Fruit fly (Drosophila melanogaster) whole organism, embryonic: ENCODE results near the gene Pi4KIIalpha.

Experiments
- BEAF-32 ChIP-seq: fragments of 200-800 bp; sonication (Bioruptor generic); optimal IDR thresholded peaks from 3 replicates; lab custom pipeline; 2017; ENCODE audit warnings: missing biosample characterization, missing genetic modification characterization, mild to moderate bottlenecking, moderate library complexity, missing genetic modification reagents
- CG10366 ChIP-seq: fragments of 200-800 bp; sonication (Bioruptor generic); IDR thresholded peaks from 2 replicates; pipeline ENCODE4 v1.3.6; 2022; ENCODE audit warnings: missing biosample characterization, missing genetic modification characterization
- CG10654 ChIP-seq: fragments of 200-800 bp; sonication (Bioruptor generic); optimal IDR thresholded peaks from 2 replicates; lab custom pipeline; 2016; ENCODE audit warnings: missing biosample characterization, missing genetic modification characterization
- CG13424 ChIP-seq: fragments of 200-800 bp; sonication (Bioruptor generic); optimal IDR thresholded peaks from 2 replicates; lab custom pipeline; 2019; ENCODE audit warnings: missing biosample characterization, mild to moderate bottlenecking, missing genetic modification characterization, moderate library complexity
- CG13624 ChIP-seq: fragments of 200-800 bp; sonication (Bioruptor generic); optimal IDR thresholded peaks from 2 replicates; lab custom pipeline; 2016; ENCODE audit warnings: missing biosample characterization, missing genetic modification characterization
- CG14014 ChIP-seq: fragments of 200-800 bp; sonication (Bioruptor generic); IDR thresholded peaks from 2 replicates; pipeline ENCODE4 v1.3.6; 2022; ENCODE audit warnings: missing biosample characterization, missing genetic modification characterization
- CG14710 ChIP-seq: fragments of 200-800 bp; sonication (Bioruptor generic); optimal IDR thresholded peaks from 3 replicates; lab custom pipeline; 2019; ENCODE audit warnings: missing biosample characterization, mild to moderate bottlenecking, missing genetic modification characterization, moderate library complexity
- CG1603 ChIP-seq: fragments of 200-800 bp; sonication (Bioruptor generic); optimal IDR thresholded peaks from 2 replicates; lab custom pipeline; 2019; ENCODE audit warnings: missing biosample characterization, mild to moderate bottlenecking, missing genetic modification characterization, moderate library complexity
- CG17186 ChIP-seq: fragments of 200-800 bp; sonication (Bioruptor generic); optimal IDR thresholded peaks from 3 replicates; lab custom pipeline; 2017; ENCODE audit warnings: missing biosample characterization, missing genetic modification reagents, missing genetic modification characterization
- CG2116 ChIP-seq: fragments of 200-800 bp; sonication (Bioruptor generic); optimal IDR thresholded peaks from 3 replicates; lab custom pipeline; 2018; ENCODE audit warnings: missing biosample characterization, mild to moderate bottlenecking, missing genetic modification characterization
- CG2889 ChIP-seq: fragments of 200-800 bp; sonication (Bioruptor generic); IDR thresholded peaks from 3 replicates; pipeline ENCODE4 v1.3.6; 2022; ENCODE audit warnings: missing biosample characterization, missing genetic modification characterization
- CG33213 ChIP-seq: fragments of 200-800 bp; sonication (Bioruptor generic); optimal IDR thresholded peaks from 3 replicates; lab custom pipeline; 2016; ENCODE audit warnings: missing biosample characterization, missing genetic modification characterization
- CG34224 ChIP-seq: fragments of 200-800 bp; sonication (Bioruptor generic); IDR thresholded peaks from 3 replicates; pipeline ENCODE4 v1.3.6; 2022; ENCODE audit warnings: missing biosample characterization, missing genetic modification characterization; ENCODE audit not compliant: partially characterized antibody
- CG4617 ChIP-seq: fragments of 200-800 bp; sonication (Bioruptor generic); optimal IDR thresholded peaks from 3 replicates; lab custom pipeline; 2016; ENCODE audit warnings: missing biosample characterization, missing genetic modification characterization, borderline replicate concordance
- CG5953 ChIP-seq: fragments of 200-800 bp; sonication (Bioruptor generic); IDR thresholded peaks from 2 replicates; pipeline ENCODE4 v1.3.6; 2022; ENCODE audit warnings: missing biosample characterization, missing genetic modification characterization
- CG6813 ChIP-seq: fragments of 200-800 bp; sonication (Bioruptor generic); optimal IDR thresholded peaks from 2 replicates; lab custom pipeline; 2017; ENCODE audit warnings: missing biosample characterization, missing genetic modification characterization, mild to moderate bottlenecking, moderate library complexity, missing genetic modification reagents
- CG8388 ChIP-seq: fragments of 200-800 bp; sonication (Bioruptor generic); optimal IDR thresholded peaks from 2 replicates; lab custom pipeline; 2019; ENCODE audit warnings: missing biosample characterization, mild to moderate bottlenecking, missing genetic modification characterization, moderate library complexity
- CTCF ChIP-seq: fragments of 200-800 bp; sonication (Bioruptor generic); optimal IDR thresholded peaks from 2 replicates; lab custom pipeline; 2017; ENCODE audit warnings: missing biosample characterization, mild to moderate bottlenecking, missing genetic modification characterization, moderate library complexity
- Dfd ChIP-seq, 2 experiments: fragments of >200 bp; optimal IDR thresholded peaks; 2 replicates each; lab custom pipeline; 2017; ENCODE audit warnings: missing biosample characterization in 2 of 2, missing genetic modification characterization in 2 of 2
- Dp ChIP-seq: fragments of 200-800 bp; sonication (Bioruptor generic); optimal IDR thresholded peaks from 2 replicates; lab custom pipeline; 2018; ENCODE audit warnings: missing biosample characterization, mild to moderate bottlenecking, missing genetic modification characterization, moderate library complexity
- E2f2 ChIP-seq: fragments of 200-800 bp; sonication (Bioruptor generic); IDR thresholded peaks from 2 replicates; pipeline ENCODE4 v1.3.6; 2022; ENCODE audit warnings: missing biosample characterization, missing genetic modification characterization
- ERR ChIP-seq: fragments of 200-800 bp; sonication (Bioruptor generic); optimal IDR thresholded peaks from 2 replicates; lab custom pipeline; 2016; ENCODE audit warnings: missing biosample characterization, missing genetic modification characterization
- Ets97D ChIP-seq: fragments of 200-800 bp; sonication (Bioruptor generic); optimal IDR thresholded peaks from 3 replicates; lab custom pipeline; 2016; ENCODE audit warnings: missing biosample characterization, missing genetic modification characterization
- Hr51 ChIP-seq, 2 experiments: fragments of 200-800 bp; sonication (Bioruptor generic); optimal IDR thresholded peaks; 2 replicates in 1 of 2; 3 replicates in 1 of 2; lab custom pipeline; 2016 to 2018; ENCODE audit warnings: missing biosample characterization in 2 of 2, missing genetic modification characterization in 2 of 2, mild to moderate bottlenecking in 1 of 2, moderate library complexity in 1 of 2
- Lhr ChIP-seq: fragments of 200-800 bp; sonication (Bioruptor generic); optimal IDR thresholded peaks from 3 replicates; lab custom pipeline; 2017; ENCODE audit warnings: mild to moderate bottlenecking, missing biosample characterization, missing genetic modification reagents, missing genetic modification characterization
- Lpt ChIP-seq: fragments of >200 bp; optimal IDR thresholded peaks from 2 replicates; lab custom pipeline; 2018; ENCODE audit warnings: missing biosample characterization, missing genetic modification characterization
- Myb ChIP-seq: fragments of 200-800 bp; sonication (Bioruptor generic); optimal IDR thresholded peaks from 2 replicates; lab custom pipeline; 2016; ENCODE audit warnings: missing biosample characterization, missing genetic modification characterization
- Sin3A ChIP-seq: fragments of >200 bp; optimal IDR thresholded peaks from 2 replicates; lab custom pipeline; 2018
- Stat92E ChIP-seq, 3 experiments: fragments of >200 bp in 2 of 3; fragments of 200-800 bp in 1 of 3; sonication (Bioruptor generic) in 1 of 3; optimal IDR thresholded peaks; 2 replicates each; lab custom pipeline; 2017 to 2019; ENCODE audit warnings: missing biosample characterization in 3 of 3, missing genetic modification characterization in 3 of 3, mild to moderate bottlenecking in 1 of 3, moderate library complexity in 1 of 3
- TFAM ChIP-seq: fragments of 200-800 bp; sonication (Bioruptor generic); optimal IDR thresholded peaks from 2 replicates; lab custom pipeline; 2017; ENCODE audit warnings: missing biosample characterization, missing genetic modification characterization, inconsistent platforms
- Taf1 ChIP-seq: fragments of 200-800 bp; sonication (Bioruptor generic); IDR thresholded peaks from 2 replicates; pipeline ENCODE4 v1.3.6; 2022; ENCODE audit warnings: missing biosample characterization, missing genetic modification characterization
- Xbp1 ChIP-seq: fragments of 200-800 bp; sonication (Bioruptor generic); optimal IDR thresholded peaks from 3 replicates; lab custom pipeline; 2016; ENCODE audit warnings: missing biosample characterization, mild to moderate bottlenecking, missing genetic modification characterization
- abd-A ChIP-seq: fragments of 200-800 bp; sonication (Bioruptor generic); optimal IDR thresholded peaks from 3 replicates; lab custom pipeline; 2019; ENCODE audit warnings: missing biosample characterization, mild to moderate bottlenecking, missing genetic modification characterization, moderate library complexity
- ac ChIP-seq: fragments of 200-800 bp; sonication (Bioruptor generic); optimal IDR thresholded peaks from 3 replicates; lab custom pipeline; 2017; ENCODE audit warnings: missing biosample characterization, mild to moderate bottlenecking, missing genetic modification characterization
- al ChIP-seq: fragments of 200-800 bp; sonication (Bioruptor generic); IDR thresholded peaks from 2 replicates; pipeline ENCODE4 v1.3.6; 2022; ENCODE audit warnings: missing biosample characterization, missing genetic modification characterization
- ase ChIP-seq: fragments of 200-800 bp; sonication (Bioruptor generic); IDR thresholded peaks from 3 replicates; pipeline ENCODE4 v1.3.6; 2022; ENCODE audit warnings: missing biosample characterization, missing genetic modification characterization
- bcd ChIP-seq: fragments of 200-800 bp; sonication (Bioruptor generic); optimal IDR thresholded peaks from 2 replicates; lab custom pipeline; 2017; ENCODE audit warnings: missing biosample characterization, mild to moderate bottlenecking, missing genetic modification characterization
- dpn ChIP-seq, 2 experiments: fragments of 200-800 bp; sonication (Bioruptor generic); optimal IDR thresholded peaks; 3 replicates each; lab custom pipeline; 2016; ENCODE audit warnings: missing biosample characterization in 2 of 2, missing genetic modification characterization in 2 of 2
- gcm2 ChIP-seq: fragments of 200-800 bp; sonication (Bioruptor generic); optimal IDR thresholded peaks from 2 replicates; lab custom pipeline; 2016; ENCODE audit warnings: missing biosample characterization, missing genetic modification characterization
- gfzf ChIP-seq: fragments of 200-800 bp; sonication (Bioruptor generic); optimal IDR thresholded peaks from 2 replicates; lab custom pipeline; 2016; ENCODE audit warnings: missing biosample characterization, mild to moderate bottlenecking, missing genetic modification characterization, moderate library complexity
- lab ChIP-seq: fragments of 200-800 bp; sonication (Bioruptor generic); optimal IDR thresholded peaks from 3 replicates; lab custom pipeline; 2017; ENCODE audit warnings: missing biosample characterization, missing genetic modification characterization, mild to moderate bottlenecking, moderate library complexity, missing genetic modification reagents
- nmo ChIP-seq: fragments of 200-800 bp; sonication (Bioruptor generic); optimal IDR thresholded peaks from 2 replicates; lab custom pipeline; 2018; ENCODE audit warnings: missing biosample characterization, mild to moderate bottlenecking, missing genetic modification characterization, moderate library complexity
- phol ChIP-seq: fragments of 200-800 bp; sonication (Bioruptor generic); optimal IDR thresholded peaks from 3 replicates; lab custom pipeline; 2018; ENCODE audit warnings: missing biosample characterization, mild to moderate bottlenecking, missing genetic modification characterization, moderate library complexity
- prd ChIP-seq, 3 experiments: fragments of >200 bp in 2 of 3; fragments of 200-800 bp in 1 of 3; sonication (Bioruptor generic) in 1 of 3; optimal IDR thresholded peaks in 2 of 3; IDR thresholded peaks in 1 of 3; 2 replicates in 2 of 3; 3 replicates in 1 of 3; pipeline versions ENCODE4 v1.3.6 to Lab custom; 2017 to 2022; ENCODE audit warnings: missing biosample characterization in 1 of 3, missing genetic modification characterization in 1 of 3
- pzg ChIP-seq: fragments of 200-800 bp; sonication (Bioruptor generic); optimal IDR thresholded peaks from 3 replicates; lab custom pipeline; 2018; ENCODE audit warnings: missing biosample characterization, mild to moderate bottlenecking, missing genetic modification characterization, moderate library complexity
- scrt ChIP-seq: fragments of 200-800 bp; sonication (Bioruptor generic); optimal IDR thresholded peaks from 2 replicates; lab custom pipeline; 2018; ENCODE audit warnings: missing biosample characterization, mild to moderate bottlenecking, missing genetic modification characterization, moderate library complexity
- sens ChIP-seq: fragments of 200-800 bp; sonication (Bioruptor generic); peaks from one replicate; lab custom pipeline; 2016; ENCODE audit warnings: missing biosample characterization, missing genetic modification characterization
- so ChIP-seq: fragments of 200-800 bp; sonication (Bioruptor generic); IDR thresholded peaks from 3 replicates; pipeline ENCODE4 v1.3.6; 2022; ENCODE audit warnings: missing biosample characterization, missing genetic modification characterization
- stc ChIP-seq: fragments of 200-800 bp; sonication (Bioruptor generic); IDR thresholded peaks from 2 replicates; pipeline ENCODE4 v1.3.6; 2022; ENCODE audit warnings: missing biosample characterization, missing genetic modification characterization
- ttk ChIP-seq: fragments of 200-800 bp; sonication (Bioruptor generic); IDR thresholded peaks from 2 replicates; pipeline ENCODE4 v2.1.2; 2022; ENCODE audit warnings: missing biosample characterization, missing genetic modification characterization
- tx ChIP-seq: fragments of 200-800 bp; sonication (Bioruptor generic); optimal IDR thresholded peaks from 2 replicates; lab custom pipeline; 2016; ENCODE audit warnings: missing biosample characterization, missing genetic modification characterization

Gene Pi4KIIalpha

dm6 chr3R:5516582-5517001, 46.9 kb downstream of the Pi4KIIalpha start (continued):
- TF ChIP-seq ttk (GFP tag; lab: Robert Waterston, UW) = no peak
- no peak for TF ChIP-seq prd (optimal IDR thresholded peaks at IDR 0.05; lab: Kevin White, UChicago)
- no peak for TF ChIP-seq prd (GFP tag; IDR thresholded peaks at IDR 0.05; lab: Robert Waterston, UW)
- TF ChIP-seq gcm2 = no peak
- peak; percentile 3 for TF ChIP-seq CG4617 (GFP tag; lab: Kevin White, UChicago)
- TF ChIP-seq CG2889 (GFP tag; lab: Robert Waterston, UW) = no peak
- no peak for TF ChIP-seq ase (GFP tag; lab: Robert Waterston, UW)
- no peak for TF ChIP-seq CG10654
- peak; percentile 85 for TF ChIP-seq Myb (GFP tag; lab: Kevin White, UChicago)
- TF ChIP-seq CG1603 (tag; lab: Kevin White, UChicago) = peak; percentile 27
- TF ChIP-seq lab = no peak
- no peak for TF ChIP-seq Xbp1
- peak; percentile 81 for TF ChIP-seq Lhr (GFP tag; lab: Kevin White, UChicago)
- TF ChIP-seq tx (GFP tag; lab: Kevin White, UChicago) = no peak
- peak; percentile 37 for TF ChIP-seq Sin3A (lab: Kevin White, UChicago)
- TF ChIP-seq so (GFP tag; lab: Robert Waterston, UW) = no peak
- no peak for TF ChIP-seq Taf1 (GFP tag; lab: Robert Waterston, UW)
- no peak for TF ChIP-seq CG8388 (GFP tag; lab: Kevin White, UChicago)
- no peak for TF ChIP-seq CG10366 (GFP tag; lab: Robert Waterston, UW)
- TF ChIP-seq CG13424 (tag; lab: Kevin White, UChicago) = no peak
- no peak for TF ChIP-seq Lpt (GFP tag; lab: Kevin White, UChicago)
- TF ChIP-seq BEAF-32 (GFP tag; lab: Kevin White, UChicago) = peak; percentile 49
- TF ChIP-seq scrt = no peak
- TF ChIP-seq CG6813 (GFP tag; lab: Kevin White, UChicago) = no peak
- no peak for TF ChIP-seq CG5953 (GFP tag; lab: Robert Waterston, UW)
- TF ChIP-seq ERR (GFP tag; lab: Kevin White, UChicago) = no peak
- no peak for TF ChIP-seq CTCF
- no peak for TF ChIP-seq al
- peak; percentile 57 for TF ChIP-seq Ets97D
- peak; percentile 85 for TF ChIP-seq gfzf (GFP tag; lab: Kevin White, UChicago)
- TF ChIP-seq CG2116 (GFP tag; lab: Kevin White, UChicago) = peak; percentile 45
- no peak for TF ChIP-seq TFAM (GFP tag; lab: Kevin White, UChicago)
- no peak for TF ChIP-seq abd-A (tag; lab: Kevin White, UChicago)
- TF ChIP-seq CG14014 (GFP tag; lab: Robert Waterston, UW) = no peak
- peak; percentile 13 for TF ChIP-seq nmo (GFP tag; lab: Kevin White, UChicago)
- no peak for TF ChIP-seq bcd
- no peak for TF ChIP-seq dpn (GFP tag; optimal IDR thresholded peaks at IDR 0.05; lab: Kevin White, UChicago)
- peak; percentile 84 for TF ChIP-seq E2f2 (GFP tag; lab: Robert Waterston, UW)
- peak; percentile 71 for TF ChIP-seq CG17186 (GFP tag; lab: Kevin White, UChicago)
- TF ChIP-seq CG13624 (GFP tag; lab: Kevin White, UChicago) = no peak
- TF ChIP-seq Dp (GFP tag; lab: Kevin White, UChicago) = peak; percentile 79
- TF ChIP-seq sens (GFP tag; lab: Kevin White, UChicago) = peak; percentile 72
- no peak for TF ChIP-seq CG34224
- peak; percentile 7 for TF ChIP-seq CG33213
- TF ChIP-seq ac (GFP tag; lab: Kevin White, UChicago) = no peak
- TF ChIP-seq stc = no peak
- peak; percentile 32 for TF ChIP-seq phol (tag; lab: Kevin White, UChicago)
- TF ChIP-seq pzg (GFP tag; lab: Kevin White, UChicago) = peak; percentile 41
- TF ChIP-seq Hr51 (GFP tag; optimal IDR thresholded peaks at IDR 0.05; lab: Kevin White, UChicago) = no peak
- TF ChIP-seq Dfd (GFP tag; optimal IDR thresholded peaks at IDR 0.05; lab: Kevin White, UChicago) = no peak
- TF ChIP-seq Stat92E (GFP tag; optimal IDR thresholded peaks at IDR 0.05; lab: Kevin White, UChicago) = no peak
- TF ChIP-seq CG14710 (tag; lab: Kevin White, UChicago) = peak; percentile 42
